Worm (Caenorhabditis elegans): ENCODE measurements around the gene Y39G8B.9.

Y39G8B.9 gene

ce11 chrII:14018192-14018591 lies 37.0 kb downstream of the Y39G8B.9 start (continued):
- TF ChIP-seq let-607 (tag; optimal IDR thresholded peaks at IDR 0.05) (peak; percentile 29 to 58), Y95B8A.8 (GFP tag; IDR thresholded peaks at IDR 0.05) (peak; percentile 10; the same call in 1 of the 2 replicates), hsf-1 (GFP tag; IDR thresholded peaks at IDR 0.05) (peak; percentile 60; the same call in 1 of the 2 replicates)

ce11 chrII:14018887-14019286 lies 37.7 kb downstream of the Y39G8B.9 start:
- no peak for TF ChIP-seq ztf-25 (GFP tag; IDR thresholded peaks at IDR 0.05)
- no peak for TF ChIP-seq madf-3 (GFP tag; IDR thresholded peaks at IDR 0.05)
- no peak for TF ChIP-seq F49E8.2 (tag; optimal IDR thresholded peaks at IDR 0.05; ENCODE audit: insufficient read depth)
- no peak for TF ChIP-seq cebp-2 (GFP tag; IDR thresholded peaks at IDR 0.05)
- no peak for TF ChIP-seq ama-1 (optimal IDR thresholded peaks at IDR 0.05)
- no peak for TF ChIP-seq ama-1 (GFP tag; optimal IDR thresholded peaks at IDR 0.05)
- TF ChIP-seq dpl-1 (GFP tag; optimal IDR thresholded peaks at IDR 0.05): no peak
- no peak for TF ChIP-seq D2030.7 (GFP tag; IDR thresholded peaks at IDR 0.05)
- TF ChIP-seq dox-1 (GFP tag; IDR thresholded peaks at IDR 0.05): no peak
- no peak for TF ChIP-seq F57A8.1 (GFP tag; optimal IDR thresholded peaks at IDR 0.05)

ce11 chrII:14019625-14020024 lies 38.5 kb downstream of the Y39G8B.9 start:
- TF ChIP-seq F33H1.4 (GFP tag; IDR thresholded peaks at IDR 0.05) (0 out of 2 replicates have a peak, but pooled peaks have one; percentile 9), egrh-3 (GFP tag; IDR thresholded peaks at IDR 0.05) (peak; percentile 100), D2030.7 (GFP tag; IDR thresholded peaks at IDR 0.05) (peak; percentile 40; the same call in 1 of the 2 replicates), F52B5.7 (tag; optimal IDR thresholded peaks at IDR 0.05) (peak; percentile 18), attf-3 (GFP tag; conservative IDR thresholded peaks at IDR 0.05) (peak; percentile 67), Y79H2A.3 (GFP tag; conservative IDR thresholded peaks at IDR 0.05) (0 out of 2 replicates have a peak, but pooled peaks have one; percentile 15), let-526 (GFP tag; IDR thresholded peaks at IDR 0.05) (peak; percentile 72; the same call in 1 of the 2 replicates), hsf-1 (GFP tag; IDR thresholded peaks at IDR 0.05) (peak; percentile 60; the same call in 1 of the 2 replicates), K11D2.4 (GFP tag; IDR thresholded peaks at IDR 0.05) (0 out of 2 replicates have a peak, but pooled peaks have one; percentile 19), egl-18 (GFP tag; IDR thresholded peaks at IDR 0.05) (0 out of 2 replicates have a peak, but pooled peaks have one; percentile 61), nfyb-1 (GFP tag; IDR thresholded peaks at IDR 0.05) (0 out of 2 replicates have a peak, but pooled peaks have one; percentile 27), F37B4.10 (GFP tag; IDR thresholded peaks at IDR 0.05) (0 out of 2 replicates have a peak, but pooled peaks have one; percentile 83), ztf-6 (GFP tag; IDR thresholded peaks at IDR 0.05) (peak; percentile 12; the same call in 1 of the 2 replicates), sea-2 (GFP tag; IDR thresholded peaks at IDR 0.05) (peak; percentile 68; the same call in 1 of the 2 replicates), lin-26 (GFP tag; IDR thresholded peaks at IDR 0.05) (0 out of 2 replicates have a peak, but pooled peaks have one; percentile 75), lag-1 (GFP tag; IDR thresholded peaks at IDR 0.05) (0 out of 2 replicates have a peak, but pooled peaks have one; percentile 43), ekl-4 (GFP tag; IDR thresholded peaks at IDR 0.05) (peak; percentile 56), ztf-25 (GFP tag; IDR thresholded peaks at IDR 0.05) (peak; percentile 81), cebp-2 (GFP tag; IDR thresholded peaks at IDR 0.05) (peak; percentile 88; the same call in 1 of the 2 replicates), egl-44 (GFP tag; IDR thresholded peaks at IDR 0.05) (peak; percentile 45; the same call in 1 of the 2 replicates), mcd-1 (GFP tag; IDR thresholded peaks at IDR 0.05) (peak; percentile 61), attf-5 (GFP tag; optimal IDR thresholded peaks at IDR 0.05) (peak; percentile 14), ets-4 (GFP tag; optimal IDR thresholded peaks at IDR 0.05) (peak; percentile 13), bed-2 (GFP tag; IDR thresholded peaks at IDR 0.05) (0 out of 2 replicates have a peak, but pooled peaks have one; percentile 27), rcor-1 (GFP tag; IDR thresholded peaks at IDR 0.05) (peak; percentile 8; the same call in 1 of the 2 replicates), F10E7.11 (tag; optimal IDR thresholded peaks at IDR 0.05) (peak; percentile 2), attf-6 (GFP tag; IDR thresholded peaks at IDR 0.05) (0 out of 2 replicates have a peak, but pooled peaks have one; percentile 30), nhr-120 (GFP tag; IDR thresholded peaks at IDR 0.05) (0 out of 2 replicates have a peak, but pooled peaks have one; percentile 9), zfh-2 (GFP tag; conservative IDR thresholded peaks at IDR 0.05) (peak; percentile 96), sptf-2 (GFP tag; optimal IDR thresholded peaks at IDR 0.05) (peak; percentile 40), ceh-58 (GFP tag; IDR thresholded peaks at IDR 0.05) (peak; percentile 92; the same call in 1 of the 2 replicates)

All from whole organism, young adult.